Fruit fly (Drosophila melanogaster): Measurements from ENCODE around the gene CG32485.
A peak's percentile ranks its signal among the peaks of the same experiment; 100 is the strongest.

Gene CG32485

DNA sequence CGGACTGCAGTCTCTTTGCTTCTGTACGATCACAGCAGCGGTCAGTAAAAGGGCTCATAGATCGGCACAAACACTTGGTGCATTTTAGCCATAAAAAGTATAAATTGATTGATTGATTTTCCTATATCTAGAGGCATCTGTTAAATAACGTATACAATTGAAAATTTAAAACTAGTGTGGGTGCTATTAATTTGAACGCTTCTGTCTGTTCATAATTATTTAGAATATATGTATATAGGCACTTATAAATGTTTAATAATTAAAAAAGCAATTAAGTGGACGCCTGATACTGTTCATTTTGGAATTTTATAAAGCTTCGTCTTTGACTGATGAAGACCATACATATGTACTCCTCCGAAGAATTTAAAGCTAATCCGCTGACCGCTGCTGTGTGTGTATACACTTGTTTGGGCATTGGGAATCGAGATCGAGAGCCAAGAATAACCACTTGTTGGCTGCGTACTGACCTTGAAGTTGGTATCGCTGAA, 4.8 kb upstream of the CG32485 start (continued):
- no peak for TF ChIP-seq Poxn (GFP tag; IDR thresholded peaks at IDR 0.05)
- TF ChIP-seq az2 (GFP tag; optimal IDR thresholded peaks at IDR 0.05), result peak; percentile 52
- no peak for TF ChIP-seq Ada2b (GFP tag; IDR thresholded peaks at IDR 0.05)
- TF ChIP-seq CG2875 (GFP tag; optimal IDR thresholded peaks at IDR 0.05), result no peak
- TF ChIP-seq slou (GFP tag; optimal IDR thresholded peaks at IDR 0.05), result no peak
- TF ChIP-seq CG15269 (tag; optimal IDR thresholded peaks at IDR 0.05), result peak; percentile 57
- TF ChIP-seq vvl (GFP tag; IDR thresholded peaks at IDR 0.05), result peak; percentile 56; the same call in 1 of the 2 replicates
- 0 out of 3 replicates have a peak, but pooled peaks have one; percentile 17 for TF ChIP-seq CG7357 (GFP tag; IDR thresholded peaks at IDR 0.05)
- peak; percentile 40 for TF ChIP-seq CG12659 (GFP tag; optimal IDR thresholded peaks at IDR 0.05)
- peak; percentile 47 to 81 for TF ChIP-seq bsh (GFP tag; optimal IDR thresholded peaks at IDR 0.05)
- no peak for TF ChIP-seq hbn (GFP tag; IDR thresholded peaks at IDR 0.05; ENCODE audit: partially characterized antibody)
- TF ChIP-seq CG14710 (tag; optimal IDR thresholded peaks at IDR 0.05), result peak; percentile 25
- peak; percentile 25; the same call in 1 of the 3 replicates for TF ChIP-seq Aef1 (GFP tag; IDR thresholded peaks at IDR 0.05)
- peak; percentile 70 for TF ChIP-seq CG11504 (tag; optimal IDR thresholded peaks at IDR 0.05)
- peak; percentile 58 for TF ChIP-seq CG18262 (tag; optimal IDR thresholded peaks at IDR 0.05)
- no peak for TF ChIP-seq CG10321 (GFP tag; IDR thresholded peaks at IDR 0.05)
- no peak for TF ChIP-seq Hr78 (GFP tag; optimal IDR thresholded peaks at IDR 0.05)
- TF ChIP-seq Dek (tag; optimal IDR thresholded peaks at IDR 0.05), result peak; percentile 7
- TF ChIP-seq lilli (GFP tag; optimal IDR thresholded peaks at IDR 0.05), result no peak
- TF ChIP-seq CG18599 (GFP tag; optimal IDR thresholded peaks at IDR 0.05), result peak; percentile 8
- peak; percentile 27 for TF ChIP-seq CG30403 (GFP tag; optimal IDR thresholded peaks at IDR 0.05)
- peak; percentile 56 for TF ChIP-seq Ptx1 (GFP tag; IDR thresholded peaks at IDR 0.05)
- 0 out of 2 replicates have a peak, but pooled peaks have one; percentile 41 for TF ChIP-seq CG8765 (GFP tag; IDR thresholded peaks at IDR 0.05)
- peak in 1 of 3 experiments; percentile 22 for TF ChIP-seq lola (GFP tag; optimal IDR thresholded peaks at IDR 0.05)
- peak; percentile 59 for TF ChIP-seq Med (GFP tag)
- peak; percentile 43 for TF ChIP-seq CG9727 (GFP tag; optimal IDR thresholded peaks at IDR 0.05)
- peak; percentile 24 for TF ChIP-seq CG6254 (GFP tag; optimal IDR thresholded peaks at IDR 0.05)
- peak; percentile 36 for TF ChIP-seq sd (tag; optimal IDR thresholded peaks at IDR 0.05)
- TF ChIP-seq Hr3 (GFP tag; optimal IDR thresholded peaks at IDR 0.05), result peak; percentile 35
- TF ChIP-seq CG8924 (tag; optimal IDR thresholded peaks at IDR 0.05), result peak; percentile 52
- no peak for TF ChIP-seq CG14965 (GFP tag; optimal IDR thresholded peaks at IDR 0.05; ENCODE audit: borderline replicate concordance)
- TF ChIP-seq CG2889 (GFP tag; IDR thresholded peaks at IDR 0.05), result no peak
- TF ChIP-seq CG31388 (GFP tag; optimal IDR thresholded peaks at IDR 0.05), result no peak
- TF ChIP-seq Rfx (GFP tag; IDR thresholded peaks at IDR 0.05), result peak; percentile 56; the same call in 1 of the 2 replicates
- 0 out of 3 replicates have a peak, but pooled peaks have one; percentile 12 for TF ChIP-seq ken (GFP tag; IDR thresholded peaks at IDR 0.05)
- TF ChIP-seq CoRest (tag; optimal IDR thresholded peaks at IDR 0.05), result peak; percentile 42
- TF ChIP-seq Hey (tag; optimal IDR thresholded peaks at IDR 0.05), result no peak
- peak; percentile 13 for TF ChIP-seq CG1603 (tag; optimal IDR thresholded peaks at IDR 0.05)
- peak; percentile 37 for TF ChIP-seq CG7839 (tag; optimal IDR thresholded peaks at IDR 0.05)
- peak; percentile 10 for TF ChIP-seq HHEX (GFP tag; optimal IDR thresholded peaks at IDR 0.05)
- peak; percentile 41 for TF ChIP-seq lab (GFP tag; optimal IDR thresholded peaks at IDR 0.05)
- peak; percentile 18 for TF ChIP-seq Hand (GFP tag; optimal IDR thresholded peaks at IDR 0.05)
- peak; percentile 35 for TF ChIP-seq CG1233 (GFP tag; optimal IDR thresholded peaks at IDR 0.05)
- peak; percentile 12 for TF ChIP-seq nau (GFP tag; optimal IDR thresholded peaks at IDR 0.05)
- TF ChIP-seq CG11696 (GFP tag; IDR thresholded peaks at IDR 0.05), result peak; percentile 70
- TF ChIP-seq ttk (GFP tag; IDR thresholded peaks at IDR 0.05), result 0 out of 2 replicates have a peak, but pooled peaks have one; percentile 15
- TF ChIP-seq CG10209 (GFP tag; optimal IDR thresholded peaks at IDR 0.05), result peak; percentile 68
- TF ChIP-seq CG32532 (GFP tag; IDR thresholded peaks at IDR 0.05), result peak; percentile 52; the same call in 1 of the 2 replicates

Data from whole organism, embryonic.